Worm (Caenorhabditis elegans): Measurements from ENCODE around the gene col-114.
A peak's percentile ranks its signal among the peaks of the same experiment; 100 is the strongest.

col-114 gene

DNA sequence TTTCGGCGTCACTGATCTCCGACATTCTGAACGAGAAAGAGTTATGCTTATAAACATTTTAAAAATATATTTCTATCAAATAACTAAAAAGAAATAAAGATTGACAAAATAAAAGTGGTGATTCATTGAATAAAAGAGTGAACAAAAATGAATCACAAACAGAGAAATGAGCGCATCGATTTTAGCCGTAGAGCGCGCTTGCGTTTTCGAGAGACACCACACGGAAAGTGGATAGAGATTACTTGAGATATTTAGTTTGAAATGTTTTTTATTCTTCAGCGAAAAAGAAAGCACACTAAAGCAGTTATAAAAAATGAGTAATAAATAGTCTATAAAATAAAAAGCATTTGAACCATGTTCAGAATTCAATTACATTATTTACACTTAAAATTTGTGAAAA, 16.3 kb downstream of the col-114 start, which contains the start of gene cap-1 (continued):
- TF ChIP-seq nhr-77 (tag; optimal IDR thresholded peaks at IDR 0.05) (peak; percentile 49), unc-130 (tag; optimal IDR thresholded peaks at IDR 0.05) (peak; percentile 85), blmp-1 (tag; optimal IDR thresholded peaks at IDR 0.05) (peak; percentile 83), nhr-237 (tag; optimal IDR thresholded peaks at IDR 0.05) (peak; percentile 13), ceh-82 (tag; optimal IDR thresholded peaks at IDR 0.05) (peak; percentile 36 to 85 (median 67))

DNA sequence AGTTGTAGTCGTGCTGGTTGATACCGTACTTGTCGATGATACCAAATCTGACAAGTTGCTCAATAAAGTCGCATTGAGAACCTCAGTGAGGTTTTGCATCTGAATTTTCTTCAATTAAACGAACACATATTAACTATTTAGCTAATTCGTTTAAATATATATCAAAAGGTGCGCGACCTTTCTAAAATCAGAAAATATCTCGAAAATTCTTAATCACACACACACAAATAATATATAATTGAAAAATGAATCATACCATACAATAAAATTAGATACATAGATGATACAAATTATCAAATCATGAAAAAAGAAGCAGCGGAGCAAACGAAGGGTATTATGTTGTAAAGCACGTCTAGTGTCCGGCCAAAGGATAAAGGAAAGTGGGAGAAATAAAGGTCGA, 18.2 kb downstream of the col-114 start, which contains the start of gene D2024.5:
Gene D2024.5, minus strand, starts transcription at position 101 of the 400 bp plus-strand sequence.
- TF ChIP-seq nhr-11 (tag; optimal IDR thresholded peaks at IDR 0.05) (no peak), hpl-2 (GFP tag; optimal IDR thresholded peaks at IDR 0.05) (no peak), egl-13 (tag; optimal IDR thresholded peaks at IDR 0.05) (no peak)

DNA sequence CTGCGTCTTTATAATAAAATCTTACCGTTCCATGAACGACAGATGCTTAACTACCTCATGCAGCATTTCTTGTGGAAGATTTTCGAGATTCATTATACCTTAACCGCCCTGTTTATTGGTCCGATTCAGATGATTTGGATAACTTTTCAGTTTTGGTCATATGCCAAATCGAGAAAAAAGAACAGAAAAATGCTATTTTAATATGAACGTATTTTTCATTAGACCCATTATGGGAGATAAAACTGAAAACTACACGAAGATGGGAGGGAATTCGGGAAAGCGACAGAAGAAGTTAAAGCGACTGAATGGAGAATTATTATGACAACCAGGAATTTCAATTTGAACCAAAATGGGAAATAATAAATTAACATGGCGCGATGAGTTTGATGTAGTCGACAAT, 19.4 kb downstream of the col-114 start, which contains the start of gene R13A1.10:
Gene R13A1.10, minus strand, starts transcription at position 101 of the 400 bp plus-strand sequence.
- no peak for TF ChIP-seq skn-1 (tag; optimal IDR thresholded peaks at IDR 0.05)
- TF ChIP-seq tlp-1 (tag; optimal IDR thresholded peaks at IDR 0.05), result no peak
- no peak for TF ChIP-seq unc-86 (tag; optimal IDR thresholded peaks at IDR 0.05)
- no peak for TF ChIP-seq lin-39 (tag; optimal IDR thresholded peaks at IDR 0.05)
- no peak for TF ChIP-seq fos-1 (tag; optimal IDR thresholded peaks at IDR 0.05)
- no peak for TF ChIP-seq C04F5.9 (tag; optimal IDR thresholded peaks at IDR 0.05)
- no peak for TF ChIP-seq lin-35 (GFP tag; optimal IDR thresholded peaks at IDR 0.05)
- TF ChIP-seq snu-23 (GFP tag; optimal IDR thresholded peaks at IDR 0.05), result no peak
- no peak for TF ChIP-seq sox-4 (tag; optimal IDR thresholded peaks at IDR 0.05)
- TF ChIP-seq elt-3 (tag; optimal IDR thresholded peaks at IDR 0.05), result no peak
- no peak for TF ChIP-seq swsn-7 (tag; optimal IDR thresholded peaks at IDR 0.05)
- no peak for TF ChIP-seq sup-37 (GFP tag; optimal IDR thresholded peaks at IDR 0.05)
- no peak for TF ChIP-seq hlh-17 (GFP tag; optimal IDR thresholded peaks at IDR 0.05; ENCODE audit: borderline replicate concordance)
- no peak for TF ChIP-seq nhr-12 (tag; optimal IDR thresholded peaks at IDR 0.05)
- no peak for TF ChIP-seq pag-3 (tag; optimal IDR thresholded peaks at IDR 0.05; ENCODE audit: borderline replicate concordance, insufficient read depth)
- TF ChIP-seq nhr-19 (GFP tag; conservative IDR thresholded peaks at IDR 0.05), result no peak
- TF ChIP-seq elt-2 (tag; optimal IDR thresholded peaks at IDR 0.05), result no peak
- TF ChIP-seq mep-1 (tag; optimal IDR thresholded peaks at IDR 0.05), result no peak
- no peak for TF ChIP-seq nhr-11 (tag; optimal IDR thresholded peaks at IDR 0.05)
- no peak for TF ChIP-seq egl-27 (tag; optimal IDR thresholded peaks at IDR 0.05)

DNA sequence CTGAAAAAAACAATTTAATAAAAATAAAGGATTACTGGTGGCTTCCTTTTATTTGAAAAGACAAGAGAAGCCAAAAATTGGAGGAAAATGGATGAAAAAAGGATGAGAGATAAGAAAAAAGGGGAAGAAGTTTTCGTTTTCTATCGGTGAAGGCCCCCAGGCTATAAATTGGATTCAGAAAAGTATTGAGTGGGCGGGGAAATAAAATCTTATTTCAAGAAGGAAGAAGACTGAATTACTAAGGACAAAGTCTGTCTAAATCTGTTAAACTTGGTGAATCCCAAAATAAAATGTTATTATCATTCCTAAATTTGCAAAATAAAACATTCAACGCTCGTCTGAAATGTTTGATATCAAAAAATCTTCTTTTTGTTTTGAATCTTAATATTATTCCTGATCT, 24.4 kb downstream of the col-114 start:
- TF ChIP-seq efl-1 (optimal IDR thresholded peaks at IDR 0.05) (no peak), efl-1 (GFP tag; optimal IDR thresholded peaks at IDR 0.05 in 1 of 2) (peak in 1 of 2 experiments; percentile 60), lin-14 (GFP tag; optimal IDR thresholded peaks at IDR 0.05) (peak; percentile 22), hlh-17 (GFP tag; optimal IDR thresholded peaks at IDR 0.05; ENCODE audit: borderline replicate concordance) (no peak), vab-15 (tag; optimal IDR thresholded peaks at IDR 0.05) (no peak), nhr-77 (tag; optimal IDR thresholded peaks at IDR 0.05) (no peak), pax-3 (tag; optimal IDR thresholded peaks at IDR 0.05) (no peak), fkh-4 (tag; optimal IDR thresholded peaks at IDR 0.05; ENCODE audit: borderline replicate concordance) (no peak), fkh-10 (GFP tag; optimal IDR thresholded peaks at IDR 0.05) (peak; percentile 64), ets-5 (GFP tag; IDR thresholded peaks at IDR 0.05) (no peak), F16B12.6 (tag; optimal IDR thresholded peaks at IDR 0.05) (no peak)

Data from whole organism, L1 larva.